Fruit fly (Drosophila melanogaster): ENCODE data around the gene CG32221.

The CG32221 gene

DNA sequence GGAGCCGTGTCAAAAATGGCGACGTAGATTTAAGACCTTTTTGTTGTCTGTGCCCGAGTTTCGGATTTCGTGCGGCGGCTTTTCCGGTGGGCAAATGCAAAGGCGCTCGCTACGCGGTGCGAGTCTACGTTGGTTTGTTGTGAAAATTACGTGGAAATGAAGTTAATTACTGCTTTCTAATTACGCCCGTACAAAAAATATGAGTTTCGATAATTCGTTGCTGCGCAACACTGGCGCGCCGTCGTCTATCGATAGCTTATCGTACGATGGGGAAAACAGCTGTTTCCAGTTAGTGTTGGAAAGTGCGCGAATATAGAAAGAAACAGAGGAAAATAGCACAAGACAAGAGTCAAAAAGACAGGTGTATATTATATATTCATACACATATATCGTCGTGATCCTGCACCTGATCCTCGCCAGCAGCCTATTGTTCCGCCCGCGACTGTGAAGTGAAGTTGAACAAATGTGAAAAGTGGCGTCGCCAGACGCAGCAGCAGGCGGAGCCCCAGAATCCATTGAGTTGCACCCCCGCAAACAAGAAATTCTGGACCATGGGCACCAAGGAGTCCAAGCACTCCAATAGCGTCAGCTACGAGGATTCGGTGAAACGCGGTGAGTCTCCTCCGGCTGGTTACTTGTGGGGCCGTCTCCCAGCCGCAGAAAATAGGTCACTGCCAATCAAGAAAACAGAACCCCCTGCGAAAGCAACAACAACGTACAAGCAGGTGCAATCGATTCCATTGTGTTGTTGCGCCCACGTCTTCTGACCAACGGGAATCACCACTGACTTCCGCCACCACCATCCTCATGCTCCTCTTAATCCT is 36.6 kb downstream of the CG32221 start, which contains the start of the genes Rab8 and Usp32 (continued):
- peak; percentile 1 for TF ChIP-seq corto (GFP tag; optimal IDR thresholded peaks at IDR 0.05)
- TF ChIP-seq Ptx1 (GFP tag; IDR thresholded peaks at IDR 0.05): no peak; the same call in 1 of the 2 replicates
- peak; percentile 32 for TF ChIP-seq dmrt11E (tag; optimal IDR thresholded peaks at IDR 0.05)
- peak; percentile 40 for TF ChIP-seq CG4707 (GFP tag; optimal IDR thresholded peaks at IDR 0.05)
- TF ChIP-seq tio (GFP tag; optimal IDR thresholded peaks at IDR 0.05): no peak
- TF ChIP-seq Sin3A (optimal IDR thresholded peaks at IDR 0.05): peak; percentile 83
- TF ChIP-seq z (GFP tag; IDR thresholded peaks at IDR 0.05): no peak
- TF ChIP-seq h (optimal IDR thresholded peaks at IDR 0.05): no peak
- peak; percentile 14 for TF ChIP-seq zf30C (GFP tag; optimal IDR thresholded peaks at IDR 0.05)
- TF ChIP-seq ems (GFP tag; optimal IDR thresholded peaks at IDR 0.05): peak; percentile 72
- TF ChIP-seq bowl (GFP tag; IDR thresholded peaks at IDR 0.05): no peak
- TF ChIP-seq Ssrp (tag; optimal IDR thresholded peaks at IDR 0.05): no peak
- TF ChIP-seq MESR4 (GFP tag; optimal IDR thresholded peaks at IDR 0.05): peak; percentile 96
- peak; percentile 23 for TF ChIP-seq gsb-n (tag; optimal IDR thresholded peaks at IDR 0.05)
- peak; percentile 61 for TF ChIP-seq cg (GFP tag; optimal IDR thresholded peaks at IDR 0.05)
- TF ChIP-seq CG7271 (tag; optimal IDR thresholded peaks at IDR 0.05): peak; percentile 22
- TF ChIP-seq CG9437 (GFP tag; optimal IDR thresholded peaks at IDR 0.05): peak; percentile 56
- peak; percentile 28 for TF ChIP-seq CG13424 (tag; optimal IDR thresholded peaks at IDR 0.05)
- no peak for TF ChIP-seq lov (optimal IDR thresholded peaks at IDR 0.05)
- no peak for TF ChIP-seq lov (GFP tag; IDR thresholded peaks at IDR 0.05)
- 0 out of 3 replicates have a peak, but pooled peaks have one; percentile 33 for TF ChIP-seq CG7357 (GFP tag; IDR thresholded peaks at IDR 0.05)
- no peak for TF ChIP-seq Poxn (GFP tag; IDR thresholded peaks at IDR 0.05)
- TF ChIP-seq CHES-1-like (GFP tag; optimal IDR thresholded peaks at IDR 0.05): peak; percentile 86
- TF ChIP-seq CG32532 (GFP tag; IDR thresholded peaks at IDR 0.05): peak; percentile 47; the same call in 1 of the 2 replicates
- peak; percentile 92 for TF ChIP-seq pzg (GFP tag; optimal IDR thresholded peaks at IDR 0.05)
- TF ChIP-seq CG30020 (tag; optimal IDR thresholded peaks at IDR 0.05): peak; percentile 63
- no peak for TF ChIP-seq Blimp-1 (GFP tag; optimal IDR thresholded peaks at IDR 0.05)
- TF ChIP-seq BtbVII (GFP tag; optimal IDR thresholded peaks at IDR 0.05): peak; percentile 39
- TF ChIP-seq ftz-f1 (GFP tag; optimal IDR thresholded peaks at IDR 0.05): peak; percentile 52
- TF ChIP-seq CG5180 (GFP tag; optimal IDR thresholded peaks at IDR 0.05): peak; percentile 7
- no peak for TF ChIP-seq Ravus (GFP tag; IDR thresholded peaks at IDR 0.05)

DNA sequence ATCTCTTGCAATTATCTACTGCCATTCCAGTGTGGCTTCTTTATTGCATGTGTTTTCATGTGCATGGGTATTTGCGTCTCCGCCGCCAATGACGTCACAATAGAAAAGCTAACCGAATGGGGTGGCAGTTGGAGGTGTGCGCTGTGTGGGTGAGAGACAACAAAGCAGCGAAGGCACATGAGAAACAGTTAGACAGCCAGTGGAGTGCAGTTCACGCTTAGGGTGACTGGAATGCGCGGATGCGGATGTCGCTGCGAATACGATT is 37.1 kb downstream of the CG32221 start:
- TF ChIP-seq Eip74EF (GFP tag; optimal IDR thresholded peaks at IDR 0.05): no peak
- peak; percentile 10 for TF ChIP-seq Med (GFP tag)
- no peak for TF ChIP-seq CG14014 (GFP tag; IDR thresholded peaks at IDR 0.05)
- TF ChIP-seq sens (GFP tag): peak; percentile 50
- TF ChIP-seq CG13775 (GFP tag; optimal IDR thresholded peaks at IDR 0.05): peak; percentile 81
- TF ChIP-seq Hr78 (GFP tag; optimal IDR thresholded peaks at IDR 0.05): no peak
- TF ChIP-seq NC2β (GFP tag; optimal IDR thresholded peaks at IDR 0.05): no peak
- peak; percentile 92 for TF ChIP-seq nerfin-1 (tag; optimal IDR thresholded peaks at IDR 0.05)
- TF ChIP-seq CG14860 (GFP tag; IDR thresholded peaks at IDR 0.05; ENCODE audit: partially characterized antibody): no peak
- TF ChIP-seq sima (GFP tag; optimal IDR thresholded peaks at IDR 0.05): no peak
- no peak for TF ChIP-seq D19B (GFP tag; optimal IDR thresholded peaks at IDR 0.05)
- TF ChIP-seq stc (GFP tag; IDR thresholded peaks at IDR 0.05): peak; percentile 21; the same call in 1 of the 2 replicates
